Worm (Caenorhabditis elegans) whole organism, late embryonic: ENCODE results near the gene F02C9.2.
"Not testable (repeated sequence)": the region's sequence is repeated elsewhere in the genome, so short reads cannot be mapped to it uniquely, and the experiment has no call there.

Experiments used
- C38D4.7 ChIP-seq: fragments of 200-800 bp; sonication (Bioruptor generic); optimal IDR thresholded peaks from 2 replicates; lab custom pipeline; 2018; ENCODE audit warnings: mild to moderate bottlenecking, missing genetic modification characterization, moderate library complexity, missing compliant biosample characterization
- F13H6.1 ChIP-seq: sonication (generic microtip); optimal IDR thresholded peaks from 2 replicates; lab custom pipeline; 2016; ENCODE audit warnings: missing genetic modification characterization, missing compliant biosample characterization
- K02D7.2 ChIP-seq: sonication (generic microtip); optimal IDR thresholded peaks from 2 replicates; lab custom pipeline; 2017; ENCODE audit warnings: mild to moderate bottlenecking, missing genetic modification characterization, missing compliant biosample characterization
- K09A11.1 ChIP-seq: sonication (generic microtip); optimal IDR thresholded peaks from 2 replicates; lab custom pipeline; 2017; ENCODE audit warnings: antibody characterized with exemption, mild to moderate bottlenecking, missing genetic modification characterization, missing compliant biosample characterization; ENCODE audit not compliant: insufficient read depth
- T23F11.4 ChIP-seq: fragments of 200-800 bp; sonication (Bioruptor generic); optimal IDR thresholded peaks from 2 replicates; lab custom pipeline; 2018; ENCODE audit warnings: mild to moderate bottlenecking, missing genetic modification characterization, missing compliant biosample characterization
- Y22D7AL.16 ChIP-seq: sonication (generic microtip); optimal IDR thresholded peaks from 2 replicates; lab custom pipeline; 2016; ENCODE audit warnings: missing genetic modification characterization, missing compliant biosample characterization
- ceh-18 ChIP-seq: sonication (generic microtip); optimal IDR thresholded peaks from 2 replicates; lab custom pipeline; 2016; ENCODE audit warnings: missing genetic modification characterization, missing compliant biosample characterization
- ceh-2 ChIP-seq: sonication (generic microtip); optimal IDR thresholded peaks from 2 replicates; lab custom pipeline; 2016; ENCODE audit warnings: missing genotype, missing genetic modification characterization, missing compliant biosample characterization
- ceh-31 ChIP-seq: sonication (generic microtip); optimal IDR thresholded peaks from 2 replicates; lab custom pipeline; 2016; ENCODE audit warnings: missing genetic modification characterization, missing compliant biosample characterization
- ceh-34 ChIP-seq: sonication (generic microtip); optimal IDR thresholded peaks from 2 replicates; lab custom pipeline; 2016; ENCODE audit warnings: mild to moderate bottlenecking, missing genetic modification characterization, missing compliant biosample characterization
- ceh-9 ChIP-seq: sonication (generic microtip); optimal IDR thresholded peaks from 2 replicates; lab custom pipeline; 2016; ENCODE audit warnings: mild to moderate bottlenecking, missing genetic modification characterization, inconsistent platforms, missing compliant biosample characterization
- che-1 ChIP-seq: sonication (generic microtip); optimal IDR thresholded peaks from 2 replicates; lab custom pipeline; 2016; ENCODE audit warnings: mild to moderate bottlenecking, missing genetic modification characterization, missing compliant biosample characterization
- dve-1 ChIP-seq: sonication (generic microtip); optimal IDR thresholded peaks from 2 replicates; lab custom pipeline; 2017; ENCODE audit warnings: antibody characterized with exemption, mild to moderate bottlenecking, missing genetic modification characterization, missing compliant biosample characterization
- eyg-1 ChIP-seq: sonication (generic microtip); optimal IDR thresholded peaks from 2 replicates; lab custom pipeline; 2016; ENCODE audit warnings: missing genotype, missing genetic modification characterization, missing compliant biosample characterization
- fax-1 ChIP-seq: sonication (generic microtip); optimal IDR thresholded peaks from 2 replicates; lab custom pipeline; 2016; ENCODE audit warnings: missing genotype, missing genetic modification characterization, missing compliant biosample characterization
- fkh-6 ChIP-seq: sonication (generic microtip); optimal IDR thresholded peaks from 2 replicates; lab custom pipeline; 2016; ENCODE audit warnings: missing genetic modification characterization, missing compliant biosample characterization
- gmeb-2 ChIP-seq: sonication (generic microtip); optimal IDR thresholded peaks from 2 replicates; lab custom pipeline; 2016; ENCODE audit warnings: missing genetic modification characterization, inconsistent platforms, missing compliant biosample characterization
- hlh-30 ChIP-seq: sonication (generic microtip); optimal IDR thresholded peaks from 2 replicates; lab custom pipeline; 2017; ENCODE audit warnings: antibody characterized with exemption, missing genetic modification characterization, missing compliant biosample characterization; ENCODE audit not compliant: insufficient read depth
- hlh-6 ChIP-seq: sonication (generic microtip); optimal IDR thresholded peaks from 2 replicates; lab custom pipeline; 2016; ENCODE audit warnings: missing genotype, missing genetic modification characterization, missing compliant biosample characterization
- lin-11 ChIP-seq: fragments of 200-800 bp; sonication (Bioruptor generic); optimal IDR thresholded peaks from 2 replicates; lab custom pipeline; 2018; ENCODE audit warnings: mild to moderate bottlenecking, missing genetic modification characterization, missing compliant biosample characterization
- nhr-11 ChIP-seq: fragments of 150-350 bp; optimal IDR thresholded peaks from 2 replicates; lab custom pipeline; 2014; ENCODE audit warnings: missing biosample characterization, missing genetic modification characterization
- nhr-232 ChIP-seq: sonication (generic microtip); optimal IDR thresholded peaks from 2 replicates; lab custom pipeline; 2016; ENCODE audit warnings: missing genetic modification characterization, missing compliant biosample characterization
- odd-2 ChIP-seq: sonication (generic microtip); optimal IDR thresholded peaks from 2 replicates; lab custom pipeline; 2017; ENCODE audit warnings: antibody characterized with exemption, mild to moderate bottlenecking, missing genetic modification characterization, missing compliant biosample characterization
- pag-3 ChIP-seq: sonication (generic microtip); optimal IDR thresholded peaks from 2 replicates; lab custom pipeline; 2016; ENCODE audit warnings: missing compliant biosample characterization, missing genetic modification characterization, borderline replicate concordance
- pros-1 ChIP-seq: fragments of 150-350 bp; optimal IDR thresholded peaks from 2 replicates; lab custom pipeline; 2014; ENCODE audit warnings: missing biosample characterization, missing genetic modification reagents, missing genetic modification characterization
- ref-2 ChIP-seq: sonication (generic microtip); optimal IDR thresholded peaks from 2 replicates; lab custom pipeline; 2016; ENCODE audit warnings: missing genetic modification characterization, missing compliant biosample characterization
- rnt-1 ChIP-seq: sonication (generic microtip); optimal IDR thresholded peaks from 2 replicates; lab custom pipeline; 2016; ENCODE audit warnings: missing genetic modification characterization, missing compliant biosample characterization
- sdc-2 ChIP-seq: sonication (generic microtip); optimal IDR thresholded peaks from 2 replicates; lab custom pipeline; 2016; ENCODE audit warnings: missing genotype, missing genetic modification characterization, missing compliant biosample characterization
- sox-2 ChIP-seq: fragments of 200-800 bp; sonication (Bioruptor generic); IDR thresholded peaks from 2 replicates; pipeline ENCODE4 v1.3.6; 2022; ENCODE audit warnings: missing genetic modification reagents, missing genetic modification characterization, missing compliant biosample characterization
- syd-9 ChIP-seq: sonication (generic microtip); optimal IDR thresholded peaks from 2 replicates; lab custom pipeline; 2016; ENCODE audit warnings: mild to moderate bottlenecking, missing genetic modification characterization, moderate library complexity, missing compliant biosample characterization
- tbx-2 ChIP-seq: sonication (generic microtip); optimal IDR thresholded peaks from 2 replicates; lab custom pipeline; 2016; ENCODE audit warnings: missing genetic modification characterization, missing compliant biosample characterization
- tbx-7 ChIP-seq: sonication (generic microtip); optimal IDR thresholded peaks from 2 replicates; lab custom pipeline; 2016; ENCODE audit warnings: missing genotype, missing genetic modification characterization, missing compliant biosample characterization
- ttx-3 ChIP-seq: sonication (generic microtip); optimal IDR thresholded peaks from 2 replicates; lab custom pipeline; 2016; ENCODE audit warnings: missing genetic modification reagents, missing genetic modification characterization, missing compliant biosample characterization
- unc-42 ChIP-seq: sonication (generic microtip); optimal IDR thresholded peaks from 2 replicates; lab custom pipeline; 2016; ENCODE audit warnings: missing genotype, missing genetic modification characterization, missing compliant biosample characterization
- unc-55 ChIP-seq: sonication (generic microtip); optimal IDR thresholded peaks from 2 replicates; lab custom pipeline; 2017; ENCODE audit warnings: missing biosample characterization, missing genetic modification reagents, missing genetic modification characterization
- unc-86 ChIP-seq: sonication (generic microtip); optimal IDR thresholded peaks from 2 replicates; lab custom pipeline; 2016; ENCODE audit warnings: missing genetic modification characterization, missing compliant biosample characterization
- zip-5 ChIP-seq: sonication (generic microtip); optimal IDR thresholded peaks from 2 replicates; lab custom pipeline; 2016; ENCODE audit warnings: missing genetic modification characterization, missing compliant biosample characterization

The F02C9.2 gene

DNA sequence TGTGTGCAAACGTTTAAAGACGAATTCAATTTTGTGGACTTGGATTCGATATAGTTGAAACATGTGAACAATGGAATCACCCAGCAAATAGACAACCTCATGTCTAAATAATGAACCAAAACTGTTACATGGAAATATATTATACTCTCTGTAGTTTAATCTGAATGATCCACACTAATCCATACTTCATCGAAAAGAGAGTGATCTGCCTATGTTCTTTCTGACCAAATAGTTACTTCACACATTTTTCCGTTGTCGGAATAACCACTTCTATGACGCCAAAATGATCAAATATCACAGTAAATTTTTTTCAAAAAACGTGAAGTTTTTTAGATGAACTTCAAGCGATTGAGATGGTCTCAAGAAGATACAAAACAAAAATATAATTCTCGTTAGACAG lies 31.5 kb upstream of the F02C9.2 start, which contains the start of gene Y73C8C.4:
TSS of gene Y73C8C.4 (minus strand) at position 101 of the 400 bp plus-strand sequence.
- not testable (repeated sequence) for TF ChIP-seq eyg-1; che-1; C38D4.7 (GFP tag; lab: Kevin White, UChicago)

DNA sequence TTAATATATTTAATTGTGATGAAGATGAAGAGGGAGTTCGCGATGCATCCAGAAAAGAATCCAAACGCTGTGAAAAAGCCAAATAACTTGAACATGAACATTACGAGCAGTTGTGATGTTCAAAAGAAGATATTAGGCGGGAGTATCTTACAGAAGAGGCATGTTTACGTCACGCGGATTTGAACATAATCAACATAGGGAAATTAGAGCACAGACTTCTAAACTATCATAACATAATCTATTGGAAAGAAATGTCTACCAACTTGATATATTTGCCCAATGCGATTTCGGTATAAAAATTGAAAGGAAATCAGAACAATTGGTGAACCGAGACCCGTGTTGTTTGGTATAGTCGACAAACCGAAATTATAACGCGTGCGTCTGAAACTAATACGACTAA lies 29.4 kb upstream of the F02C9.2 start, which contains the start of gene str-66:
TSS of gene str-66 (minus strand) at position 101 of the 400 bp plus-strand sequence.
- TF ChIP-seq hlh-6 (tag; lab: Kevin White, UChicago) (no peak), T23F11.4 (GFP tag; lab: Kevin White, UChicago) (no peak), ref-2 (tag; lab: Kevin White, UChicago) (no peak), nhr-232 (tag; lab: Kevin White, UChicago) (no peak), gmeb-2 (tag; lab: Kevin White, UChicago) (no peak), odd-2 (tag; lab: Kevin White, UChicago) (no peak), ceh-9 (tag; lab: Kevin White, UChicago) (no peak), fkh-6 (tag; lab: Kevin White, UChicago) (no peak), ceh-18 (tag; lab: Kevin White, UChicago) (no peak), sox-2 (no peak), pros-1 (no peak), syd-9 (tag; lab: Kevin White, UChicago) (no peak), unc-55 (no peak), zip-5 (tag; lab: Kevin White, UChicago) (no peak), tbx-7 (no peak), sdc-2 (tag; lab: Kevin White, UChicago) (no peak), lin-11 (tag; lab: Kevin White, UChicago) (no peak), unc-42 (tag; lab: Kevin White, UChicago) (no peak)

DNA sequence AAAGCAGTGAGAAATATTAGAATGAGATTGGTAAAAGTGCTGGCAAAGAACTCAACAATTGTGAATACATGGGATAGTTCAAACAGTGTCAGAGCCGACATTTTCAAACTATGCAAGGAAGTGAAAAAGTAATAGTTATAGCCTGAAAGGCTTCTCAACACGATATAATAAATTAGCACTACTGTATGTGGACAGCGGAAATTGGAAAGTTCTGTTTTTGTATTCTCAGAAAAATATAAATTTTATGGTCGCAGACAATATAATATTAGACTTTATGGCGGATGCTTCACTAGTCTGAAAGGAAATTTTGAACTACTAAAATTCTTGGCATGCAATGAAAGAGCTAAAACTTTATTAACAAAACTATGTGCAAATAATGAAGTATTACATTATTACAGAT lies 27.7 kb upstream of the F02C9.2 start, which contains the start of gene str-69:
TSS of gene str-69 (minus strand) at position 101 of the 400 bp plus-strand sequence.
- TF ChIP-seq dve-1 (tag; lab: Kevin White, UChicago) (no peak), sdc-2 (tag; lab: Kevin White, UChicago) (no peak), nhr-11 (no peak)

DNA sequence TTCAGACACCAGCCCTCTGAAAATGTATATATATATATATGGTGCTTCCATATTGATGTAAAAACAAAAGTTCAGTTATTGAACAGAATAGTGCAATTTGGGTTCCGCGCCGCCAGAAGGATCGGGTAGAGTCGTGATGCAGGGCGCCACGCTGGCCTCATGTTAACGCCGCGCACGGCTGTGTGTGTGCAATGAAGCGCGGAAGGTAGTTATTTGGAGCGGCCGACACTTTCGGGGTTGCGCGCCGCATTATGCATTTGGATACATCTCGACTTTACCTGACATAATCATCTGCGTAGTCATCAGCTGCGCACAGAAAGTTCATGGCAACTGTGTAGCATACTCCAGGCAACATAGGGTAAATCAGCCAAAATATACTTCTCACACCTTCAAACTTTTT lies 26.7 kb upstream of the F02C9.2 start:
- TF ChIP-seq nhr-232 (tag; lab: Kevin White, UChicago): no peak
- TF ChIP-seq T23F11.4 (GFP tag; lab: Kevin White, UChicago): no peak
- TF ChIP-seq unc-86 (tag; lab: Kevin White, UChicago): no peak
- no peak for TF ChIP-seq K02D7.2 (tag; lab: Kevin White, UChicago)
- TF ChIP-seq F13H6.1 (tag; lab: Kevin White, UChicago): no peak
- no peak for TF ChIP-seq K09A11.1 (tag; lab: Kevin White, UChicago)
- no peak for TF ChIP-seq pag-3
- no peak for TF ChIP-seq fax-1 (tag; lab: Kevin White, UChicago)
- TF ChIP-seq hlh-30 (tag; lab: Kevin White, UChicago): no peak
- no peak for TF ChIP-seq syd-9 (tag; lab: Kevin White, UChicago)
- no peak for TF ChIP-seq nhr-11
- no peak for TF ChIP-seq tbx-7
- TF ChIP-seq ceh-2: no peak
- no peak for TF ChIP-seq ceh-31 (tag; lab: Kevin White, UChicago)
- no peak for TF ChIP-seq Y22D7AL.16 (tag; lab: Kevin White, UChicago)

DNA sequence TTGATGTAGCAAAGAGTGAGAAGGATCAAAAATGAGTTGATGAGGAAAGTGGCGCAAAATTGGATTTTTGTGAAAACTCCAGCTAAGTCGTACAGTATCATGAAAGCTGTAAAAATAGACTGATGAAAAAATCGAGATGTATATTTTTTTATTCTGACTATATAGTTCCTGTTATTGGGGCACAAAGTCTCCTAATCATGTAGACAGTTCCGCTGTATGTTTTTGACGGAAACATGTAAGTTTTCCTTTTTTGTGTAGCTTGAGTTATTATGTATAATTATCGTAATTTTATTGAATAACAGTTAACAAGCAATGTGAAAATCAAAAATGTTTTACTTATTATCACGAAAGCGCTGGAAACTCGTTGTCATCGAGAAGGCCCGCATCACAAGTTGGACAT lies 26.1 kb upstream of the F02C9.2 start, which contains the start of gene str-68:
TSS of gene str-68 (minus strand) at position 101 of the 400 bp plus-strand sequence.
- TF ChIP-seq ceh-2 (no peak), ttx-3 (tag; lab: Kevin White, UChicago) (no peak), unc-86 (tag; lab: Kevin White, UChicago) (no peak), ceh-34 (tag; lab: Kevin White, UChicago) (no peak), syd-9 (tag; lab: Kevin White, UChicago) (no peak), tbx-2 (no peak), sox-2 (no peak), rnt-1 (tag; lab: Kevin White, UChicago) (no peak)
